Worm (Caenorhabditis elegans) whole organism, L2 larva: Measurements from ENCODE around the gene C14A11.9.
A peak's percentile ranks its signal among the peaks of the same experiment; 100 is the strongest.

ENCODE experiments used
- C34F6.9 ChIP-seq: fragments of 150-350 bp; optimal IDR thresholded peaks from 2 replicates; lab custom pipeline; 2014; ENCODE audit warnings: missing biosample characterization, missing genetic modification characterization
- F13H6.1 ChIP-seq: sonication (generic microtip); optimal IDR thresholded peaks from 2 replicates; lab custom pipeline; 2016; ENCODE audit warnings: missing genetic modification characterization, missing compliant biosample characterization
- R02D3.7 ChIP-seq: fragments of 150-350 bp; optimal IDR thresholded peaks from 2 replicates; lab custom pipeline; 2014; ENCODE audit warnings: missing biosample characterization, missing genetic modification characterization
- Y55F3AM.14 ChIP-seq: fragments of 200-800 bp; sonication (Bioruptor generic); optimal IDR thresholded peaks from 2 replicates; lab custom pipeline; 2018; ENCODE audit warnings: mild to moderate bottlenecking, missing genetic modification characterization, missing compliant biosample characterization
- ZK546.5 ChIP-seq: sonication (generic microtip); optimal IDR thresholded peaks from 2 replicates; lab custom pipeline; 2017; ENCODE audit warnings: missing biosample characterization, missing genetic modification characterization
- blmp-1 ChIP-seq: sonication (generic microtip); optimal IDR thresholded peaks from 2 replicates; lab custom pipeline; 2017; ENCODE audit warnings: missing genetic modification characterization, mild to moderate bottlenecking, missing compliant biosample characterization, antibody characterized with exemption, moderate library complexity; ENCODE audit not compliant: insufficient read depth
- ceh-16 ChIP-seq: fragments of 150-350 bp; optimal IDR thresholded peaks from 2 replicates; lab custom pipeline; 2014; ENCODE audit warnings: missing biosample characterization, missing genetic modification characterization
- ceh-82 ChIP-seq: fragments of 150-350 bp; optimal IDR thresholded peaks from 2 replicates; lab custom pipeline; 2014; ENCODE audit warnings: missing biosample characterization, missing genetic modification characterization
- crh-2 ChIP-seq: sonication (generic microtip); optimal IDR thresholded peaks from 2 replicates; lab custom pipeline; 2017; ENCODE audit warnings: missing biosample characterization, missing genetic modification characterization
- dmd-4 ChIP-seq: sonication (generic microtip); optimal IDR thresholded peaks from 2 replicates; lab custom pipeline; 2017; ENCODE audit warnings: missing biosample characterization, missing genetic modification characterization
- egl-27 ChIP-seq: sonication (generic microtip); optimal IDR thresholded peaks from 3 replicates; lab custom pipeline; 2017; ENCODE audit warnings: missing biosample characterization, missing genetic modification reagents, missing genetic modification characterization
- elt-1 ChIP-seq: fragments of 150-350 bp; optimal IDR thresholded peaks from 2 replicates; lab custom pipeline; 2014; ENCODE audit warnings: missing biosample characterization, missing genetic modification characterization
- fos-1 ChIP-seq: fragments of 150-350 bp; optimal IDR thresholded peaks from 2 replicates; lab custom pipeline; 2014; ENCODE audit warnings: missing biosample characterization, missing genetic modification characterization
- gmeb-1 ChIP-seq: fragments of 150-350 bp; optimal IDR thresholded peaks from 2 replicates; lab custom pipeline; 2014; ENCODE audit warnings: missing biosample characterization, missing genetic modification characterization
- lin-11 ChIP-seq: fragments of 150-350 bp; sonication (generic microtip); optimal IDR thresholded peaks from 2 replicates; lab custom pipeline; 2014; ENCODE audit warnings: missing biosample characterization, missing genetic modification characterization, inconsistent platforms, mixed read lengths
- lin-13 ChIP-seq: fragments of 150-350 bp; optimal IDR thresholded peaks from 2 replicates; lab custom pipeline; 2014; ENCODE audit warnings: missing biosample characterization, missing genetic modification reagents, missing genetic modification characterization
- lsy-2 ChIP-seq, 2 experiments: fragments of 150-350 bp in 1 of 2; sonication (generic microtip) in 1 of 2; optimal IDR thresholded peaks; 2 replicates each; lab custom pipeline; 2014 to 2017; ENCODE audit warnings: missing biosample characterization in 2 of 2, missing genetic modification characterization in 2 of 2
- mab-5 ChIP-seq: fragments of 150-350 bp; optimal IDR thresholded peaks from 2 replicates; lab custom pipeline; 2014; ENCODE audit warnings: missing biosample characterization, missing genetic modification characterization
- mdl-1 ChIP-seq, 2 experiments: fragments of 150-350 bp in 1 of 2; sonication (generic microtip) in 1 of 2; optimal IDR thresholded peaks; 2 replicates each; lab custom pipeline; 2017; ENCODE audit warnings: missing biosample characterization in 2 of 2, missing genetic modification characterization in 2 of 2
- nhr-11 ChIP-seq: fragments of 150-350 bp; optimal IDR thresholded peaks from 2 replicates; lab custom pipeline; 2014; ENCODE audit warnings: missing biosample characterization, missing genetic modification characterization
- nhr-12 ChIP-seq: fragments of 150-350 bp; optimal IDR thresholded peaks from 2 replicates; lab custom pipeline; 2014; ENCODE audit warnings: missing biosample characterization, missing genetic modification characterization
- nhr-129 ChIP-seq: fragments of 150-350 bp; optimal IDR thresholded peaks from 2 replicates; lab custom pipeline; 2014; ENCODE audit warnings: missing biosample characterization, missing genetic modification characterization
- nhr-21 ChIP-seq: fragments of 150-350 bp; optimal IDR thresholded peaks from 2 replicates; lab custom pipeline; 2014; ENCODE audit warnings: missing biosample characterization, missing genetic modification characterization
- nhr-23 ChIP-seq: fragments of 150-350 bp; optimal IDR thresholded peaks from 2 replicates; lab custom pipeline; 2014; ENCODE audit warnings: missing biosample characterization, missing genetic modification reagents, missing genetic modification characterization
- nhr-237 ChIP-seq: fragments of 150-350 bp; optimal IDR thresholded peaks from 2 replicates; lab custom pipeline; 2014; ENCODE audit warnings: missing biosample characterization, missing genetic modification characterization
- nhr-25 ChIP-seq: fragments of 150-350 bp; sonication (generic microtip); optimal IDR thresholded peaks from 3 replicates; lab custom pipeline; 2014; ENCODE audit warnings: missing biosample characterization, missing genetic modification characterization
- nhr-6 ChIP-seq: fragments of 150-350 bp; optimal IDR thresholded peaks from 2 replicates; lab custom pipeline; 2014; ENCODE audit warnings: missing biosample characterization, missing genetic modification characterization
- sem-4 ChIP-seq: fragments of 150-350 bp; optimal IDR thresholded peaks from 2 replicates; lab custom pipeline; 2014; ENCODE audit warnings: missing biosample characterization, missing genetic modification reagents, missing genetic modification characterization
- sma-3 ChIP-seq: sonication (generic microtip); optimal IDR thresholded peaks from 2 replicates; lab custom pipeline; 2016; ENCODE audit warnings: missing genetic modification reagents, missing genetic modification characterization, missing compliant biosample characterization
- sma-9 ChIP-seq, 2 experiments: fragments of 150-350 bp in 1 of 2; sonication (generic microtip) in 1 of 2; optimal IDR thresholded peaks; 2 replicates each; lab custom pipeline; 2014 to 2016; ENCODE audit warnings: missing genetic modification characterization in 2 of 2, mild to moderate bottlenecking in 1 of 2, missing biosample characterization in 1 of 2, missing compliant biosample characterization in 1 of 2, missing genetic modification reagents in 1 of 2, moderate library complexity in 1 of 2
- snpc-4 ChIP-seq: fragments of 150-350 bp; optimal IDR thresholded peaks from 2 replicates; lab custom pipeline; 2014; ENCODE audit warnings: missing biosample characterization, missing genetic modification characterization
- unc-39 ChIP-seq: fragments of 150-350 bp; optimal IDR thresholded peaks from 2 replicates; lab custom pipeline; 2014; ENCODE audit warnings: missing biosample characterization, missing genetic modification characterization
- unc-55 ChIP-seq: fragments of 150-350 bp; sonication (generic microtip); optimal IDR thresholded peaks from 3 replicates; lab custom pipeline; 2014; ENCODE audit warnings: missing biosample characterization, missing genetic modification reagents, missing genetic modification characterization
- unc-62 ChIP-seq: fragments of 150-350 bp; optimal IDR thresholded peaks from 2 replicates; lab custom pipeline; 2014; ENCODE audit warnings: missing biosample characterization, missing genetic modification reagents, missing genetic modification characterization
- zag-1 ChIP-seq: fragments of 150-350 bp; optimal IDR thresholded peaks from 2 replicates; lab custom pipeline; 2014; ENCODE audit warnings: missing biosample characterization, missing genetic modification characterization
- ztf-1 ChIP-seq: fragments of 200-800 bp; sonication (Bioruptor generic); conservative IDR thresholded peaks from 2 replicates; pipeline ENCODE4 v1.3.6; 2022; ENCODE audit warnings: missing genetic modification characterization, missing compliant biosample characterization
- ztf-11 ChIP-seq: sonication (generic microtip); optimal IDR thresholded peaks from 2 replicates; lab custom pipeline; 2017; ENCODE audit warnings: missing biosample characterization, missing genetic modification characterization
- ztf-4 ChIP-seq: fragments of 150-350 bp; optimal IDR thresholded peaks from 2 replicates; lab custom pipeline; 2014; ENCODE audit warnings: missing biosample characterization, missing genetic modification characterization

Gene C14A11.9

ce11 chrX:2809611-2810010, at the start of gene C14A11.9:
TSS of gene C14A11.9 (minus strand) at chrX:2809637.
- TF ChIP-seq lin-11 (tag; lab: Kevin White, UChicago), result peak; percentile 89
- peak; percentile 86 for TF ChIP-seq nhr-129
- TF ChIP-seq blmp-1 (tag; lab: Kevin White, UChicago), result peak; percentile 30
- TF ChIP-seq ceh-16 (tag; lab: Kevin White, UChicago), result peak; percentile 39
- peak; percentile 92 for TF ChIP-seq crh-2 (tag; lab: Kevin White, UChicago)
- no peak for TF ChIP-seq ZK546.5
- no peak for TF ChIP-seq unc-39
- peak; percentile 95 for TF ChIP-seq unc-55 (GFP tag; lab: Kevin White, UChicago)
- TF ChIP-seq fos-1 (tag; lab: Kevin White, UChicago), result peak; percentile 86
- TF ChIP-seq R02D3.7 (tag; lab: Kevin White, UChicago), result peak; percentile 6
- peak; percentile 90 for TF ChIP-seq lin-13
- TF ChIP-seq C34F6.9 (tag; lab: Kevin White, UChicago), result peak; percentile 94
- peak; percentile 72 for TF ChIP-seq Y55F3AM.14 (GFP tag; lab: Kevin White, UChicago)
- TF ChIP-seq egl-27 (tag; lab: Kevin White, UChicago), result peak; percentile 92
- TF ChIP-seq ztf-1 (GFP tag; lab: Robert Waterston, UW), result no peak
- peak; percentile 77 for TF ChIP-seq sem-4 (tag; lab: Kevin White, UChicago)
- peak; percentile 87 to 92 for TF ChIP-seq lsy-2 (tag; optimal IDR thresholded peaks at IDR 0.05; lab: Kevin White, UChicago)
- peak; percentile 93 for TF ChIP-seq sma-9 (GFP tag; optimal IDR thresholded peaks at IDR 0.05; lab: Kevin White, UChicago)
- no peak for TF ChIP-seq sma-9 (tag; optimal IDR thresholded peaks at IDR 0.05; lab: Kevin White, UChicago)
- TF ChIP-seq nhr-23 (tag; lab: Kevin White, UChicago), result no peak
- no peak for TF ChIP-seq elt-1 (tag; lab: Kevin White, UChicago)
- TF ChIP-seq ztf-4 (tag; lab: Kevin White, UChicago), result peak; percentile 70
- TF ChIP-seq nhr-12 (tag; lab: Kevin White, UChicago), result peak; percentile 38
- TF ChIP-seq dmd-4, result no peak
- no peak for TF ChIP-seq nhr-11 (tag; lab: Kevin White, UChicago)
- TF ChIP-seq snpc-4, result peak; percentile 68
- TF ChIP-seq gmeb-1, result peak; percentile 89
- TF ChIP-seq nhr-21 (tag; lab: Kevin White, UChicago), result peak; percentile 88
- peak; percentile 77 for TF ChIP-seq sma-3
- TF ChIP-seq ceh-82 (tag; lab: Kevin White, UChicago), result peak; percentile 72
- peak in 1 of 2 experiments; percentile 73 for TF ChIP-seq mdl-1 (tag; optimal IDR thresholded peaks at IDR 0.05; lab: Kevin White, UChicago)
- peak; percentile 90 for TF ChIP-seq mab-5 (tag; lab: Kevin White, UChicago)
- peak; percentile 71 for TF ChIP-seq zag-1 (tag; lab: Kevin White, UChicago)
- TF ChIP-seq F13H6.1 (tag; lab: Kevin White, UChicago), result peak; percentile 88
- peak; percentile 61 for TF ChIP-seq nhr-6 (tag; lab: Kevin White, UChicago)
- TF ChIP-seq nhr-25, result peak; percentile 78
- TF ChIP-seq ztf-11 (tag; lab: Kevin White, UChicago), result no peak
- TF ChIP-seq unc-62 (GFP tag; lab: Kevin White, UChicago), result no peak
- TF ChIP-seq, all 48 proteins: peak for 28

DNA sequence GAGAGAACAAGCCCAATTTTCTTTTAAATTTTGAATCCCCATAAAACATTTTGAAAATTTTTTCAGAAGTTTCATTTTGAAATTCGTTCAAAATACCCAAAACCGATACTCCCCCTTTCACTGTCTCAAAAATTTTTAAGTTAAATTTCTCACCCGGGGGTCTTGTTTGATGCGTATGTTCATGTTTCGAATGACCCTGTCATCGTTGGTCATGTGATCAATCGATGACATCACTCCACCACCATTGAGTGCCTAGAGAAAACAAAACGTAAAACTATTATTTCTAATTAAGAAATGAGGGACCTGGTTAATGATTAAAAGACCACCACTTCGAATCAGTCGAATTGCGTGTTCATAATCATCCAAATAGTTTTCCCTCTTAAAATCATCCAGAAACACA, 48.9 kb upstream of the C14A11.9 start:
- TF ChIP-seq C34F6.9 (tag; lab: Kevin White, UChicago), result peak; percentile 7
- peak in 1 of 2 experiments; percentile 14 for TF ChIP-seq lsy-2 (tag; optimal IDR thresholded peaks at IDR 0.05; lab: Kevin White, UChicago)
- peak; percentile 21 for TF ChIP-seq blmp-1 (tag; lab: Kevin White, UChicago)
- TF ChIP-seq snpc-4, result no peak
- TF ChIP-seq gmeb-1, result peak; percentile 6
- TF ChIP-seq crh-2 (tag; lab: Kevin White, UChicago), result peak; percentile 8
- peak; percentile 89 for TF ChIP-seq nhr-25
- TF ChIP-seq sma-3, result peak; percentile 49
- TF ChIP-seq nhr-237, result no peak
- TF ChIP-seq sma-9 (GFP tag; optimal IDR thresholded peaks at IDR 0.05; lab: Kevin White, UChicago), result peak; percentile 37
- TF ChIP-seq sma-9 (tag; optimal IDR thresholded peaks at IDR 0.05; lab: Kevin White, UChicago), result no peak
- no peak for TF ChIP-seq unc-62 (GFP tag; lab: Kevin White, UChicago)
